Fruit fly (Drosophila melanogaster) whole organism, embryonic: ENCODE measurements around the gene Gdh.

ENCODE experiments used
- Antp ChIP-seq: fragments of 200-800 bp; sonication (Bioruptor generic); optimal IDR thresholded peaks from 3 replicates; lab custom pipeline; 2016; ENCODE audit warnings: missing biosample characterization, missing genetic modification characterization
- C15 ChIP-seq: fragments of 200-800 bp; sonication (Bioruptor generic); IDR thresholded peaks from 3 replicates; pipeline ENCODE4 v1.3.6; 2022; ENCODE audit warnings: missing biosample characterization, missing genetic modification characterization
- CG11456 ChIP-seq: fragments of 200-800 bp; sonication (Bioruptor generic); IDR thresholded peaks from 3 replicates; pipeline ENCODE4 v1.3.6; 2022; ENCODE audit warnings: missing biosample characterization, missing genetic modification characterization
- CG12299 ChIP-seq: fragments of 200-800 bp; sonication (Bioruptor generic); optimal IDR thresholded peaks from 2 replicates; lab custom pipeline; 2018; ENCODE audit warnings: missing biosample characterization, mild to moderate bottlenecking, missing genetic modification characterization
- CG13287 ChIP-seq: fragments of 200-800 bp; sonication (Bioruptor generic); IDR thresholded peaks from 2 replicates; pipeline ENCODE4 v1.3.6; 2022; ENCODE audit warnings: missing biosample characterization, missing genetic modification characterization; ENCODE audit not compliant: partially characterized antibody
- CG1529 ChIP-seq: fragments of 200-800 bp; sonication (Bioruptor generic); optimal IDR thresholded peaks from 3 replicates; lab custom pipeline; 2018; ENCODE audit warnings: missing biosample characterization, missing genetic modification characterization
- CG1603 ChIP-seq: fragments of 200-800 bp; sonication (Bioruptor generic); optimal IDR thresholded peaks from 2 replicates; lab custom pipeline; 2019; ENCODE audit warnings: missing biosample characterization, mild to moderate bottlenecking, missing genetic modification characterization, moderate library complexity
- CG17186 ChIP-seq: fragments of 200-800 bp; sonication (Bioruptor generic); optimal IDR thresholded peaks from 3 replicates; lab custom pipeline; 2017; ENCODE audit warnings: missing biosample characterization, missing genetic modification reagents, missing genetic modification characterization
- CG1792 ChIP-seq: fragments of 200-800 bp; sonication (Bioruptor generic); optimal IDR thresholded peaks from 2 replicates; lab custom pipeline; 2016; ENCODE audit warnings: missing biosample characterization, missing genetic modification characterization
- CG1832 ChIP-seq: fragments of 200-800 bp; sonication (Bioruptor generic); optimal IDR thresholded peaks from 2 replicates; lab custom pipeline; 2017; ENCODE audit warnings: missing biosample characterization, mild to moderate bottlenecking, missing genetic modification characterization, inconsistent platforms
- CG2129 ChIP-seq: fragments of 200-800 bp; sonication (Bioruptor generic); IDR thresholded peaks from 2 replicates; pipeline ENCODE4 v1.3.6; 2022; ENCODE audit warnings: missing biosample characterization, missing genetic modification characterization; ENCODE audit not compliant: partially characterized antibody
- CG2889 ChIP-seq: fragments of 200-800 bp; sonication (Bioruptor generic); IDR thresholded peaks from 3 replicates; pipeline ENCODE4 v1.3.6; 2022; ENCODE audit warnings: missing biosample characterization, missing genetic modification characterization
- CG30020 ChIP-seq: fragments of 200-800 bp; optimal IDR thresholded peaks from 2 replicates; lab custom pipeline; 2019; ENCODE audit warnings: missing biosample characterization, mild to moderate bottlenecking, missing genetic modification characterization, moderate library complexity
- CG30403 ChIP-seq: fragments of 200-800 bp; sonication (Bioruptor generic); optimal IDR thresholded peaks from 3 replicates; lab custom pipeline; 2016; ENCODE audit warnings: missing biosample characterization, missing genetic modification characterization
- CG32772 ChIP-seq: fragments of 200-800 bp; sonication (Bioruptor generic); IDR thresholded peaks from 2 replicates; pipeline ENCODE4 v1.3.6; 2022; ENCODE audit warnings: missing biosample characterization, missing genetic modification characterization
- CG6765 ChIP-seq: fragments of 200-800 bp; sonication (Bioruptor generic); optimal IDR thresholded peaks from 3 replicates; lab custom pipeline; 2017; ENCODE audit warnings: missing biosample characterization, mild to moderate bottlenecking, missing genetic modification characterization
- CG8388 ChIP-seq: fragments of 200-800 bp; sonication (Bioruptor generic); optimal IDR thresholded peaks from 2 replicates; lab custom pipeline; 2019; ENCODE audit warnings: missing biosample characterization, mild to moderate bottlenecking, missing genetic modification characterization, moderate library complexity
- CG9609 ChIP-seq: fragments of 200-800 bp; sonication (Bioruptor generic); optimal IDR thresholded peaks from 3 replicates; lab custom pipeline; 2016; ENCODE audit warnings: missing biosample characterization, missing genetic modification characterization
- Doc2 ChIP-seq: fragments of 200-800 bp; sonication (Bioruptor generic); IDR thresholded peaks from 2 replicates; pipeline ENCODE4 v1.3.6; 2022; ENCODE audit warnings: missing biosample characterization, missing genetic modification characterization
- Ets97D ChIP-seq: fragments of 200-800 bp; sonication (Bioruptor generic); optimal IDR thresholded peaks from 3 replicates; lab custom pipeline; 2016; ENCODE audit warnings: missing biosample characterization, missing genetic modification characterization
- Gsc ChIP-seq: fragments of 200-800 bp; sonication (Bioruptor generic); IDR thresholded peaks from 2 replicates; pipeline ENCODE4 v1.3.6; 2022; ENCODE audit warnings: missing biosample characterization, missing genetic modification characterization
- H15 ChIP-seq: fragments of 200-800 bp; sonication (Bioruptor generic); IDR thresholded peaks from 3 replicates; pipeline ENCODE4 v1.3.6; 2022; ENCODE audit warnings: missing biosample characterization, missing genetic modification characterization
- HLHmδ ChIP-seq: fragments of 200-800 bp; sonication (Bioruptor generic); optimal IDR thresholded peaks from 2 replicates; lab custom pipeline; 2018; ENCODE audit warnings: missing biosample characterization, mild to moderate bottlenecking, missing genetic modification characterization, moderate library complexity
- Hand ChIP-seq: fragments of 200-800 bp; sonication (Bioruptor generic); optimal IDR thresholded peaks from 2 replicates; lab custom pipeline; 2017; ENCODE audit warnings: mild to moderate bottlenecking, missing biosample characterization, missing genetic modification reagents, missing genetic modification characterization
- Hmr ChIP-seq: fragments of 200-800 bp; sonication (Bioruptor generic); optimal IDR thresholded peaks from 3 replicates; lab custom pipeline; 2017; ENCODE audit warnings: mild to moderate bottlenecking, missing biosample characterization, missing genetic modification reagents, missing genetic modification characterization
- Lhr ChIP-seq: fragments of 200-800 bp; sonication (Bioruptor generic); optimal IDR thresholded peaks from 3 replicates; lab custom pipeline; 2017; ENCODE audit warnings: mild to moderate bottlenecking, missing biosample characterization, missing genetic modification reagents, missing genetic modification characterization
- MTF-1 ChIP-seq: fragments of 200-800 bp; sonication (Bioruptor generic); optimal IDR thresholded peaks from 2 replicates; lab custom pipeline; 2018; ENCODE audit warnings: missing biosample characterization, mild to moderate bottlenecking, missing genetic modification characterization, borderline replicate concordance
- Mrtf ChIP-seq: fragments of 200-800 bp; sonication (Bioruptor generic); IDR thresholded peaks from 3 replicates; pipeline ENCODE4 v1.3.6; 2022; ENCODE audit warnings: missing biosample characterization, missing genetic modification characterization
- Myb ChIP-seq: fragments of 200-800 bp; sonication (Bioruptor generic); optimal IDR thresholded peaks from 2 replicates; lab custom pipeline; 2016; ENCODE audit warnings: missing biosample characterization, missing genetic modification characterization
- Nf-YC ChIP-seq: fragments of 200-800 bp; optimal IDR thresholded peaks from 3 replicates; lab custom pipeline; 2019; ENCODE audit warnings: missing biosample characterization, mild to moderate bottlenecking, missing genetic modification characterization, moderate library complexity
- Sin3A ChIP-seq: fragments of >200 bp; optimal IDR thresholded peaks from 2 replicates; lab custom pipeline; 2018
- Sox102F ChIP-seq: fragments of 200-800 bp; sonication (Bioruptor generic); optimal IDR thresholded peaks from 2 replicates; lab custom pipeline; 2018; ENCODE audit warnings: missing biosample characterization, mild to moderate bottlenecking, missing genetic modification characterization, moderate library complexity
- ase ChIP-seq: fragments of 200-800 bp; sonication (Bioruptor generic); IDR thresholded peaks from 3 replicates; pipeline ENCODE4 v1.3.6; 2022; ENCODE audit warnings: missing biosample characterization, missing genetic modification characterization
- cad ChIP-seq: fragments of >200 bp; optimal IDR thresholded peaks from 2 replicates; lab custom pipeline; 2017; ENCODE audit warnings: missing biosample characterization, missing genetic modification characterization
- ci ChIP-seq: fragments of 200-800 bp; sonication (Bioruptor generic); IDR thresholded peaks from 3 replicates; pipeline ENCODE4 v1.3.6; 2022; ENCODE audit warnings: missing biosample characterization, missing genetic modification characterization
- dpn ChIP-seq, 2 experiments: fragments of 200-800 bp; sonication (Bioruptor generic); optimal IDR thresholded peaks; 3 replicates each; lab custom pipeline; 2016; ENCODE audit warnings: missing biosample characterization in 2 of 2, missing genetic modification characterization in 2 of 2
- esg ChIP-seq: fragments of 200-800 bp; sonication (Bioruptor generic); conservative IDR thresholded peaks from 2 replicates; pipeline ENCODE4 v1.3.6; 2022; ENCODE audit warnings: missing biosample characterization, missing genetic modification characterization
- fu2 ChIP-seq: fragments of 200-800 bp; sonication (Bioruptor generic); optimal IDR thresholded peaks from 2 replicates; lab custom pipeline; 2016; ENCODE audit warnings: missing biosample characterization, missing genetic modification characterization
- gcm2 ChIP-seq: fragments of 200-800 bp; sonication (Bioruptor generic); optimal IDR thresholded peaks from 2 replicates; lab custom pipeline; 2016; ENCODE audit warnings: missing biosample characterization, missing genetic modification characterization
- gem ChIP-seq: fragments of 200-800 bp; sonication (Bioruptor generic); optimal IDR thresholded peaks from 2 replicates; lab custom pipeline; 2019; ENCODE audit warnings: missing biosample characterization, mild to moderate bottlenecking, missing genetic modification characterization, moderate library complexity
- jumu ChIP-seq: fragments of 200-800 bp; sonication (Bioruptor generic); optimal IDR thresholded peaks from 3 replicates; lab custom pipeline; 2016; ENCODE audit warnings: missing biosample characterization, missing genetic modification characterization
- lola ChIP-seq, 3 experiments: fragments of >200 bp in 2 of 3; fragments of 200-800 bp in 1 of 3; sonication (Bioruptor generic) in 1 of 3; optimal IDR thresholded peaks; 2 replicates each; lab custom pipeline; 2017 to 2019; ENCODE audit warnings: missing biosample characterization in 3 of 3, missing genetic modification characterization in 3 of 3, mild to moderate bottlenecking in 1 of 3, moderate library complexity in 1 of 3
- phol ChIP-seq: fragments of 200-800 bp; sonication (Bioruptor generic); optimal IDR thresholded peaks from 3 replicates; lab custom pipeline; 2018; ENCODE audit warnings: missing biosample characterization, mild to moderate bottlenecking, missing genetic modification characterization, moderate library complexity
- slbo ChIP-seq: fragments of 200-800 bp; sonication (Bioruptor generic); IDR thresholded peaks from 2 replicates; pipeline ENCODE4 v1.3.6; 2022; ENCODE audit warnings: missing biosample characterization, missing genetic modification characterization
- slou ChIP-seq: fragments of 200-800 bp; sonication (Bioruptor generic); optimal IDR thresholded peaks from 3 replicates; lab custom pipeline; 2016; ENCODE audit warnings: missing biosample characterization, missing genetic modification characterization
- sr ChIP-seq: fragments of 200-800 bp; sonication (Bioruptor generic); IDR thresholded peaks from 3 replicates; pipeline ENCODE4 v1.3.6; 2022; ENCODE audit warnings: missing biosample characterization, missing genetic modification characterization
- sug ChIP-seq: fragments of 200-800 bp; optimal IDR thresholded peaks from 2 replicates; lab custom pipeline; 2019; ENCODE audit warnings: missing biosample characterization, mild to moderate bottlenecking, missing genetic modification characterization, moderate library complexity
- trem ChIP-seq: fragments of 200-800 bp; optimal IDR thresholded peaks from 3 replicates; lab custom pipeline; 2019; ENCODE audit warnings: missing biosample characterization, mild to moderate bottlenecking, missing genetic modification characterization, moderate library complexity
- zen2 ChIP-seq: fragments of 200-800 bp; sonication (Bioruptor generic); IDR thresholded peaks from 3 replicates; pipeline ENCODE4 v1.3.6; 2022; ENCODE audit warnings: missing biosample characterization, missing genetic modification characterization; ENCODE audit not compliant: partially characterized antibody

Gdh gene

DNA sequence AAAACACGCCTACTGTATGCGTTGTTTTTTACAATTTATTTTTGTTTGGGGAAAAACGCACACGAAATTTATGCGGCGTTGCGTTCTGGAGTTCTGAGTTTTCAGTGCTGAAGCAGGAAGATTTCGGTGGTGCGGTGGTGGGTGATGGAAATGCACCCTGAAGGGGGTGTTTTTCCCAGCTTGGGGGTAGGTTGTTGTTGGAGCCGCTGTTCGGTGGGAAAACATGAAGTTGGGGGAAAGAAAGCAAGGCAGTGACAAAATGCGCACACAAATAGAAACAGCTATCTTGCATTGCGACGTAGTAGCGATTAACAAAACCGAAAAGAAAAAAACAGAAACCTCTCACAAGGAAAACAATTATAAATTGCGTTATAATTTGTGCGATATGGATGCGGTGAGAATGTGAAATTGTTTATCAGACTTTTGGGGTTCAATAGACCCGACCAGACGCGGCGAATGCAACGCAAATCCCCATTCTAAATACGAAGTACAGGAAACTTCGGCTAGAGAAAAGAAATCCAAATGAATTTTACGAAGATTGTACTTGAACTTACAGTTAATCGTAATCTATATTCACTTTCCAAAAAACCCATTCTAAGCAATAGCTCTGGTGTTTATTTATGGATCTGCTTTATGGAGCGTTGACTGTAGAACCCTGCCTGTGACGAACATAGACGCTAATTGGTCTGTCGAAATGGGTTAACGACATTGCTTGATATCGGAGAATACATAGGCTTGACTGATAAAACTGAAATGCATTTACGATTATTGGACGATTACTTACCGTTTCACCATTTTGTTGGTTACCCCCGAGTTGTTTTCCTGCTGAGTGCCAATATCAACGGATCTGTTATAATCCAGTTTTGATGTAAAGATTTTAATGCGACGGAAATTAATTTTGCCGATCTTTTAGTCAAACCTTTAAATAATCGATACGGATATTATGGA is 54.4 kb downstream of the Gdh start (continued):
- TF ChIP-seq lola (GFP tag; optimal IDR thresholded peaks at IDR 0.05; lab: Kevin White, UChicago) = peak in 1 of 3 experiments; percentile 11
- no peak for TF ChIP-seq CG12299 (tag; lab: Kevin White, UChicago)
- peak; percentile 32; the same call in 1 of the 3 replicates for TF ChIP-seq ci (GFP tag; lab: Robert Waterston, UW)
- peak; percentile 25 for TF ChIP-seq Sox102F
- no peak for TF ChIP-seq gcm2 (GFP tag; lab: Kevin White, UChicago)
- TF ChIP-seq CG1832 (GFP tag; lab: Kevin White, UChicago) = no peak
- TF ChIP-seq Antp (GFP tag; lab: Kevin White, UChicago) = no peak
- TF ChIP-seq CG2129 (GFP tag; lab: Robert Waterston, UW) = no peak
- no peak for TF ChIP-seq Doc2 (GFP tag; lab: Robert Waterston, UW)
- TF ChIP-seq Myb (GFP tag; lab: Kevin White, UChicago) = no peak
- TF ChIP-seq Hmr (GFP tag; lab: Kevin White, UChicago) = no peak
- TF ChIP-seq C15 = no peak
- no peak for TF ChIP-seq CG1529 (GFP tag; lab: Kevin White, UChicago)
- no peak for TF ChIP-seq Nf-YC (tag; lab: Kevin White, UChicago)
- TF ChIP-seq CG30020 (tag; lab: Kevin White, UChicago) = no peak
- no peak for TF ChIP-seq ase (GFP tag; lab: Robert Waterston, UW)
- no peak for TF ChIP-seq CG1792 (GFP tag; lab: Kevin White, UChicago)
- no peak for TF ChIP-seq sug
- TF ChIP-seq MTF-1 (GFP tag; lab: Kevin White, UChicago) = no peak
- TF ChIP-seq Ets97D (GFP tag; lab: Kevin White, UChicago) = no peak
- TF ChIP-seq trem (tag; lab: Kevin White, UChicago) = no peak
- no peak for TF ChIP-seq zen2 (GFP tag; lab: Robert Waterston, UW)
- TF ChIP-seq CG6765 (GFP tag; lab: Kevin White, UChicago) = no peak
- TF ChIP-seq H15 (GFP tag; lab: Robert Waterston, UW) = no peak
- peak; percentile 37 for TF ChIP-seq CG30403 (GFP tag; lab: Kevin White, UChicago)
- TF ChIP-seq CG32772 = no peak
- TF ChIP-seq Gsc (GFP tag; lab: Robert Waterston, UW) = no peak
- TF ChIP-seq Lhr (GFP tag; lab: Kevin White, UChicago) = no peak
- TF ChIP-seq CG17186 (GFP tag; lab: Kevin White, UChicago) = no peak
- no peak for TF ChIP-seq Sin3A (lab: Kevin White, UChicago)
- no peak for TF ChIP-seq Mrtf (GFP tag; lab: Robert Waterston, UW)
- no peak for TF ChIP-seq HLHmδ (GFP tag; lab: Kevin White, UChicago)
- TF ChIP-seq dpn (GFP tag; optimal IDR thresholded peaks at IDR 0.05; lab: Kevin White, UChicago) = peak in 1 of 2 experiments; percentile 6
- no peak for TF ChIP-seq CG2889 (GFP tag; lab: Robert Waterston, UW)
- no peak for TF ChIP-seq fu2 (GFP tag; lab: Kevin White, UChicago)
- no peak for TF ChIP-seq sr (GFP tag; lab: Robert Waterston, UW)
- peak; percentile 57 for TF ChIP-seq gem (tag; lab: Kevin White, UChicago)
- TF ChIP-seq cad (GFP tag; lab: Kevin White, UChicago) = no peak
- TF ChIP-seq jumu = no peak
- TF ChIP-seq slbo (GFP tag; lab: Robert Waterston, UW) = peak; percentile 26; the same call in 1 of the 2 replicates
- peak; percentile 56 for TF ChIP-seq CG1603
- TF ChIP-seq slou = no peak
- TF ChIP-seq CG9609 (GFP tag; lab: Kevin White, UChicago) = no peak
- no peak for TF ChIP-seq CG13287 (GFP tag; lab: Robert Waterston, UW)
- TF ChIP-seq esg (GFP tag; lab: Robert Waterston, UW) = no peak
- peak; percentile 38 for TF ChIP-seq phol (tag; lab: Kevin White, UChicago)
- no peak for TF ChIP-seq CG11456 (GFP tag; lab: Robert Waterston, UW)
- TF ChIP-seq Hand (GFP tag; lab: Kevin White, UChicago) = no peak
- TF ChIP-seq CG8388 (GFP tag; lab: Kevin White, UChicago) = peak; percentile 3
